Fruit fly (Drosophila melanogaster) Kc167 (cell line): ENCODE data around the gene Sfp24Bd.

Source experiments
- Sin3A ChIP-seq: fragments of >200 bp; optimal IDR thresholded peaks from 2 replicates; lab custom pipeline; 2018; ENCODE audit warnings: missing external identifiers
- h ChIP-seq: fragments of >200 bp; optimal IDR thresholded peaks from 3 replicates; lab custom pipeline; 2018; ENCODE audit warnings: missing external identifiers
- insv ChIP-seq: fragments of >200 bp; optimal IDR thresholded peaks from 3 replicates; lab custom pipeline; 2018; ENCODE audit warnings: missing external identifiers
- psq ChIP-seq: fragments of >200 bp; optimal IDR thresholded peaks from 2 replicates; lab custom pipeline; 2017; ENCODE audit warnings: missing external identifiers

DNA sequence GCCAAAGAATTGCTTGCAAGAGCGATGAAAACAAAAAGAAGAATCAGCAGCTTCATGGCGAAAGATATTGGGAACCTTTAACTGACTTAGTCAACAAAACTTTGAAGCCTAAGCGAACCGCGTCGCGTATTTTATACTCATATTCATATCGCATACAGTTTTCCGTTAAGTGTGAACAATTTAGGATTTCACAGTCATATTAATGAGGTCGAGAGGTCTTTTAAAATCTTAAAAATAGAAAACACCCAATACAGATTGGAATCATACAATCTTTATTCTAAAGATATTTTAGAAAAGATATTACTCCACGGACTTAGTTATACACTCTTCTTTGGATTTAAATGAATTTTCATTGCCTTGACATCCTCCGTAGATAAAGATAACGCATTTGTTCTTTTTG, 24.9 kb upstream of the Sfp24Bd start, which contains the start of gene Acp24A4:
- TF ChIP-seq psq (lab: Kevin White, UChicago) (no peak), insv (lab: Kevin White, UChicago) (no peak), Sin3A (no peak), h (lab: Kevin White, UChicago) (no peak)
